Fruit fly (Drosophila melanogaster) whole organism, embryonic: Measurements from ENCODE around the gene Non3.
A peak's percentile ranks its signal among the peaks of the same experiment; 100 is the strongest.

ENCODE experiments used
- Atf6 ChIP-seq: fragments of 200-800 bp; sonication (Bioruptor generic); IDR thresholded peaks from 2 replicates; pipeline ENCODE4 v1.3.6; 2022; ENCODE audit warnings: missing biosample characterization, missing genetic modification characterization
- B-H2 ChIP-seq: fragments of 200-800 bp; sonication (Bioruptor generic); optimal IDR thresholded peaks from 2 replicates; lab custom pipeline; 2018; ENCODE audit warnings: missing biosample characterization, mild to moderate bottlenecking, missing genetic modification characterization
- Blimp-1 ChIP-seq: fragments of 200-800 bp; sonication (Bioruptor generic); optimal IDR thresholded peaks from 3 replicates; lab custom pipeline; 2018; ENCODE audit warnings: missing biosample characterization, missing genetic modification characterization, mild to moderate bottlenecking, moderate library complexity, missing genetic modification reagents
- CG10274 ChIP-seq: fragments of 200-800 bp; sonication (Bioruptor generic); optimal IDR thresholded peaks from 3 replicates; lab custom pipeline; 2017; ENCODE audit warnings: missing biosample characterization, mild to moderate bottlenecking, missing genetic modification characterization
- CG11085 ChIP-seq: fragments of 200-800 bp; sonication (Bioruptor generic); IDR thresholded peaks from 2 replicates; pipeline ENCODE4 v1.3.6; 2022; ENCODE audit warnings: missing biosample characterization, missing genetic modification characterization
- CG11093 ChIP-seq: fragments of 200-800 bp; sonication (Bioruptor generic); IDR thresholded peaks from 3 replicates; pipeline ENCODE4 v1.3.6; 2022; ENCODE audit warnings: missing biosample characterization, missing genetic modification characterization
- CG11456 ChIP-seq: fragments of 200-800 bp; sonication (Bioruptor generic); IDR thresholded peaks from 3 replicates; pipeline ENCODE4 v1.3.6; 2022; ENCODE audit warnings: missing biosample characterization, missing genetic modification characterization
- CG11696 ChIP-seq: fragments of 200-800 bp; sonication (Bioruptor generic); IDR thresholded peaks from 2 replicates; pipeline ENCODE4 v1.3.6; 2022; ENCODE audit warnings: missing biosample characterization, missing genetic modification characterization
- CG12299 ChIP-seq: fragments of 200-800 bp; sonication (Bioruptor generic); optimal IDR thresholded peaks from 2 replicates; lab custom pipeline; 2018; ENCODE audit warnings: missing biosample characterization, mild to moderate bottlenecking, missing genetic modification characterization
- CG14965 ChIP-seq: fragments of 200-800 bp; sonication (Bioruptor generic); optimal IDR thresholded peaks from 2 replicates; lab custom pipeline; 2016; ENCODE audit warnings: missing biosample characterization, missing genetic modification characterization, borderline replicate concordance
- CG15601 ChIP-seq: fragments of 200-800 bp; sonication (Bioruptor generic); optimal IDR thresholded peaks from 3 replicates; lab custom pipeline; 2019; ENCODE audit warnings: missing biosample characterization, mild to moderate bottlenecking, missing genetic modification characterization, moderate library complexity
- CG15696 ChIP-seq: fragments of 200-800 bp; sonication (Bioruptor generic); optimal IDR thresholded peaks from 2 replicates; lab custom pipeline; 2019; ENCODE audit warnings: missing biosample characterization, mild to moderate bottlenecking, missing genetic modification characterization, moderate library complexity
- CG16813 ChIP-seq: fragments of 200-800 bp; sonication (Bioruptor generic); IDR thresholded peaks from 3 replicates; pipeline ENCODE4 v1.3.6; 2022; ENCODE audit warnings: missing biosample characterization, missing genetic modification characterization; ENCODE audit not compliant: partially characterized antibody
- CG17829 ChIP-seq: fragments of 200-800 bp; optimal IDR thresholded peaks from 2 replicates; lab custom pipeline; 2019; ENCODE audit warnings: missing biosample characterization, mild to moderate bottlenecking, missing genetic modification characterization, moderate library complexity
- CG2120 ChIP-seq: fragments of 200-800 bp; sonication (Bioruptor generic); optimal IDR thresholded peaks from 3 replicates; lab custom pipeline; 2016; ENCODE audit warnings: missing biosample characterization, missing genetic modification characterization
- CG3281 ChIP-seq: fragments of 200-800 bp; sonication (Bioruptor generic); optimal IDR thresholded peaks from 3 replicates; lab custom pipeline; 2017; ENCODE audit warnings: missing biosample characterization, mild to moderate bottlenecking, missing genetic modification characterization
- CG3407 ChIP-seq: fragments of 200-800 bp; sonication (Bioruptor generic); optimal IDR thresholded peaks from 2 replicates; lab custom pipeline; 2018; ENCODE audit warnings: missing biosample characterization, mild to moderate bottlenecking, missing genetic modification characterization
- CG4854 ChIP-seq: fragments of 200-800 bp; sonication (Bioruptor generic); optimal IDR thresholded peaks from 2 replicates; lab custom pipeline; 2016; ENCODE audit warnings: missing biosample characterization, missing genetic modification characterization, inconsistent platforms
- Chrac-16 ChIP-seq: fragments of 200-800 bp; sonication (Bioruptor generic); optimal IDR thresholded peaks from 3 replicates; lab custom pipeline; 2016; ENCODE audit warnings: missing biosample characterization, missing genetic modification characterization
- E2f1 ChIP-seq: fragments of 200-800 bp; sonication (Bioruptor generic); IDR thresholded peaks from 2 replicates; pipeline ENCODE4 v1.3.6; 2022; ENCODE audit warnings: missing biosample characterization, missing genetic modification characterization
- HLH3B ChIP-seq: fragments of 200-800 bp; sonication (Bioruptor generic); IDR thresholded peaks from 2 replicates; pipeline ENCODE4 v1.3.6; 2022; ENCODE audit warnings: missing biosample characterization, missing genetic modification characterization
- Hmr ChIP-seq: fragments of 200-800 bp; sonication (Bioruptor generic); optimal IDR thresholded peaks from 3 replicates; lab custom pipeline; 2017; ENCODE audit warnings: mild to moderate bottlenecking, missing biosample characterization, missing genetic modification reagents, missing genetic modification characterization
- Hr3 ChIP-seq: fragments of 200-800 bp; sonication (Bioruptor generic); optimal IDR thresholded peaks from 3 replicates; lab custom pipeline; 2016; ENCODE audit warnings: missing biosample characterization, missing genetic modification characterization
- Lim3 ChIP-seq: fragments of 200-800 bp; sonication (Bioruptor generic); IDR thresholded peaks from 2 replicates; pipeline ENCODE4 v1.3.6; 2022; ENCODE audit warnings: missing biosample characterization, missing genetic modification characterization
- Myb ChIP-seq: fragments of 200-800 bp; sonication (Bioruptor generic); optimal IDR thresholded peaks from 2 replicates; lab custom pipeline; 2016; ENCODE audit warnings: missing biosample characterization, missing genetic modification characterization
- NK7.1 ChIP-seq: fragments of 200-800 bp; sonication (Bioruptor generic); optimal IDR thresholded peaks from 3 replicates; lab custom pipeline; 2016; ENCODE audit warnings: missing biosample characterization, missing genetic modification characterization
- Nf-YB ChIP-seq: fragments of 200-800 bp; sonication (Bioruptor generic); optimal IDR thresholded peaks from 3 replicates; lab custom pipeline; 2019; ENCODE audit warnings: missing biosample characterization, mild to moderate bottlenecking, missing genetic modification characterization, moderate library complexity
- PHDP ChIP-seq: fragments of 200-800 bp; sonication (Bioruptor generic); optimal IDR thresholded peaks from 3 replicates; lab custom pipeline; 2018; ENCODE audit warnings: missing biosample characterization, mild to moderate bottlenecking, missing genetic modification characterization, moderate library complexity
- Scr ChIP-seq: fragments of 200-800 bp; sonication (Bioruptor generic); IDR thresholded peaks from 2 replicates; pipeline ENCODE4 v1.3.6; 2022; ENCODE audit warnings: missing biosample characterization, missing genetic modification characterization; ENCODE audit not compliant: partially characterized antibody
- aop ChIP-seq: fragments of 200-800 bp; sonication (Bioruptor generic); IDR thresholded peaks from 2 replicates; pipeline ENCODE4 v1.3.6; 2022; ENCODE audit warnings: missing biosample characterization, missing genetic modification characterization
- ara ChIP-seq: fragments of 200-800 bp; sonication (Bioruptor generic); IDR thresholded peaks from 2 replicates; pipeline ENCODE4 v1.3.6; 2022; ENCODE audit warnings: missing biosample characterization, missing genetic modification characterization
- ase ChIP-seq: fragments of 200-800 bp; sonication (Bioruptor generic); IDR thresholded peaks from 3 replicates; pipeline ENCODE4 v1.3.6; 2022; ENCODE audit warnings: missing biosample characterization, missing genetic modification characterization
- br ChIP-seq: fragments of >200 bp; optimal IDR thresholded peaks from 2 replicates; lab custom pipeline; 2017
- cad ChIP-seq: fragments of >200 bp; optimal IDR thresholded peaks from 2 replicates; lab custom pipeline; 2017; ENCODE audit warnings: missing biosample characterization, missing genetic modification characterization
- chm ChIP-seq: fragments of 200-800 bp; sonication (Bioruptor generic); IDR thresholded peaks from 2 replicates; pipeline ENCODE4 v1.3.6; 2022; ENCODE audit warnings: missing biosample characterization, missing genetic modification characterization
- croc ChIP-seq: fragments of 200-800 bp; sonication (Bioruptor generic); conservative IDR thresholded peaks from 3 replicates; pipeline ENCODE4 v1.3.6; 2022; ENCODE audit warnings: missing biosample characterization, missing genetic modification characterization
- da ChIP-seq: fragments of 200-800 bp; sonication (Bioruptor generic); optimal IDR thresholded peaks from 2 replicates; lab custom pipeline; 2016; ENCODE audit warnings: missing biosample characterization, missing genetic modification characterization
- danr ChIP-seq: fragments of 200-800 bp; sonication (Bioruptor generic); IDR thresholded peaks from 2 replicates; pipeline ENCODE4 v1.3.6; 2022; ENCODE audit warnings: missing biosample characterization, missing genetic modification characterization
- esg ChIP-seq: fragments of 200-800 bp; sonication (Bioruptor generic); conservative IDR thresholded peaks from 2 replicates; pipeline ENCODE4 v1.3.6; 2022; ENCODE audit warnings: missing biosample characterization, missing genetic modification characterization
- hbn ChIP-seq: fragments of 200-800 bp; sonication (Bioruptor generic); IDR thresholded peaks from 2 replicates; pipeline ENCODE4 v1.3.6; 2022; ENCODE audit warnings: missing biosample characterization, missing genetic modification characterization; ENCODE audit not compliant: partially characterized antibody
- inv ChIP-seq: fragments of 200-800 bp; sonication (Bioruptor generic); IDR thresholded peaks from 2 replicates; pipeline ENCODE4 v1.3.6; 2022; ENCODE audit warnings: missing biosample characterization, missing genetic modification characterization; ENCODE audit not compliant: partially characterized antibody
- jigr1 ChIP-seq: fragments of 200-800 bp; sonication (Bioruptor generic); IDR thresholded peaks from 3 replicates; pipeline ENCODE4 v1.3.6; 2022; ENCODE audit warnings: missing biosample characterization, missing genetic modification characterization
- kni ChIP-seq: fragments of 200-800 bp; sonication (Bioruptor generic); optimal IDR thresholded peaks from 3 replicates; lab custom pipeline; 2017; ENCODE audit warnings: mild to moderate bottlenecking, missing biosample characterization, missing genetic modification reagents, missing genetic modification characterization
- lola ChIP-seq, 3 experiments: fragments of >200 bp in 2 of 3; fragments of 200-800 bp in 1 of 3; sonication (Bioruptor generic) in 1 of 3; optimal IDR thresholded peaks; 2 replicates each; lab custom pipeline; 2017 to 2019; ENCODE audit warnings: missing biosample characterization in 3 of 3, missing genetic modification characterization in 3 of 3, mild to moderate bottlenecking in 1 of 3, moderate library complexity in 1 of 3
- lov ChIP-seq, 2 experiments: fragments of 200-800 bp in 1 of 2; fragments of >200 bp in 1 of 2; sonication (Bioruptor generic) in 1 of 2; IDR thresholded peaks in 1 of 2; optimal IDR thresholded peaks in 1 of 2; 2 replicates in 1 of 2; 3 replicates in 1 of 2; pipeline versions ENCODE4 v1.3.6 to Lab custom; 2017 to 2022; ENCODE audit warnings: missing biosample characterization in 1 of 2, missing genetic modification characterization in 1 of 2
- pfk ChIP-seq: fragments of 200-800 bp; sonication (Bioruptor generic); optimal IDR thresholded peaks from 2 replicates; lab custom pipeline; 2018; ENCODE audit warnings: missing biosample characterization, mild to moderate bottlenecking, missing genetic modification characterization, moderate library complexity
- slp2 ChIP-seq: fragments of 200-800 bp; sonication (Bioruptor generic); optimal IDR thresholded peaks from 2 replicates; lab custom pipeline; 2016; ENCODE audit warnings: missing biosample characterization, missing genetic modification characterization
- tna ChIP-seq: fragments of 200-800 bp; sonication (Bioruptor generic); IDR thresholded peaks from 2 replicates; pipeline ENCODE4 v1.3.6; 2022; ENCODE audit warnings: missing biosample characterization, missing genetic modification characterization; ENCODE audit not compliant: partially characterized antibody
- usp ChIP-seq: fragments of >200 bp; optimal IDR thresholded peaks from 2 replicates; lab custom pipeline; 2017; ENCODE audit warnings: missing biosample characterization, missing genetic modification characterization
- zfh1 ChIP-seq: fragments of 200-800 bp; sonication (Bioruptor generic); IDR thresholded peaks from 3 replicates; pipeline ENCODE4 v1.3.6; 2022; ENCODE audit warnings: missing biosample characterization, missing genetic modification characterization
- zfh2 ChIP-seq: fragments of 200-800 bp; sonication (Bioruptor generic); optimal IDR thresholded peaks from 2 replicates; lab custom pipeline; 2016; ENCODE audit warnings: missing biosample characterization, missing genetic modification characterization

The Non3 gene

DNA sequence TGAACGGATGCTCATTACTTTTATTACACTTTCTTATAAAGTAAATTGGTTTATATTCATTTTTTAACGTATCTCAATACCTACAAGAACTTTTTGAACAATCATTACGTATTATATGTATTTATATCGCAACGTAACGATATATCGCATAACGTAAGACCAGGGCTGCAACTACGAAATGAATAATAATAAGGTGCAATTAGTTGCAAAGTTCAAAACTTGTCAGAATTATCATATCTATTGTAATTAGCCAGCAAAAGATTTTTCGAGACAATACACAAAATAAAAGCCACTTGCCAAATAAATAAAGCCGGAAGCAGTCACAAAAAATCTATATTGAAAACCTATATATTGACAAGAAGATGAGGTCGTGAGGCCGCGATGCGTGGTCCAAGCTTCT, 8.2 kb upstream of the Non3 start (continued):
- TF ChIP-seq CG15696 (tag; lab: Kevin White, UChicago) (no peak), tna (GFP tag; lab: Robert Waterston, UW) (peak; percentile 14; the same call in 1 of the 2 replicates), B-H2 (GFP tag; lab: Kevin White, UChicago) (no peak), aop (no peak), br (no peak), cad (GFP tag; lab: Kevin White, UChicago) (no peak), Chrac-16 (GFP tag; lab: Kevin White, UChicago) (peak; percentile 48), pfk (GFP tag; lab: Kevin White, UChicago) (no peak), kni (GFP tag; lab: Kevin White, UChicago) (no peak), jigr1 (no peak), CG12299 (tag; lab: Kevin White, UChicago) (no peak), NK7.1 (GFP tag; lab: Kevin White, UChicago) (no peak), CG11093 (no peak), ase (GFP tag; lab: Robert Waterston, UW) (no peak), PHDP (no peak), croc (GFP tag; lab: Robert Waterston, UW) (no peak), Myb (GFP tag; lab: Kevin White, UChicago) (peak; percentile 53), chm (GFP tag; lab: Robert Waterston, UW) (no peak), lov (optimal IDR thresholded peaks at IDR 0.05; lab: Kevin White, UChicago) (no peak), lov (GFP tag; IDR thresholded peaks at IDR 0.05; lab: Robert Waterston, UW) (no peak), inv (no peak; the same call in 1 of the 2 replicates), CG3407 (GFP tag; lab: Kevin White, UChicago) (no peak), Lim3 (GFP tag; lab: Robert Waterston, UW) (no peak), Blimp-1 (GFP tag; lab: Kevin White, UChicago) (no peak), CG10274 (no peak), danr (GFP tag; lab: Robert Waterston, UW) (no peak), Nf-YB (GFP tag; lab: Kevin White, UChicago) (no peak), E2f1 (GFP tag; lab: Robert Waterston, UW) (no peak), CG11085 (GFP tag; lab: Robert Waterston, UW) (no peak), hbn (GFP tag; lab: Robert Waterston, UW) (peak; percentile 79), CG4854 (GFP tag; lab: Kevin White, UChicago) (no peak), CG3281 (GFP tag; lab: Kevin White, UChicago) (no peak), zfh2 (GFP tag; lab: Kevin White, UChicago) (peak; percentile 57), Hr3 (GFP tag; lab: Kevin White, UChicago) (peak; percentile 1), slp2 (GFP tag; lab: Kevin White, UChicago) (no peak), CG11696 (GFP tag; lab: Robert Waterston, UW) (no peak), CG17829 (tag; lab: Kevin White, UChicago) (no peak), esg (GFP tag; lab: Robert Waterston, UW) (no peak; the same call in 1 of the 2 replicates), CG11456 (GFP tag; lab: Robert Waterston, UW) (no peak; the same call in 2 of the 3 replicates), Hmr (GFP tag; lab: Kevin White, UChicago) (peak; percentile 43), Scr (GFP tag; lab: Robert Waterston, UW) (peak; percentile 79), CG14965 (no peak), da (GFP tag; lab: Kevin White, UChicago) (no peak), CG2120 (GFP tag; lab: Kevin White, UChicago) (peak; percentile 75), usp (GFP tag; lab: Kevin White, UChicago) (no peak), zfh1 (GFP tag; lab: Robert Waterston, UW) (no peak), CG16813 (GFP tag; lab: Robert Waterston, UW) (peak; percentile 65), CG15601 (no peak), Atf6 (GFP tag; lab: Robert Waterston, UW) (peak; percentile 10; the same call in 1 of the 2 replicates), HLH3B (GFP tag; lab: Robert Waterston, UW) (no peak), ara (no peak), lola (GFP tag; optimal IDR thresholded peaks at IDR 0.05; lab: Kevin White, UChicago) (no peak)
